Fruit fly (Drosophila melanogaster): ENCODE data around the gene CG34280.
A peak's percentile ranks its signal among the peaks of the same experiment; 100 is the strongest.

CG34280 gene

dm6 chr3R:17391313-17391845 lies 12.1 kb downstream of the CG34280 start, which contains the start of the genes Brf and sds22 (continued):
- peak; percentile 83 for TF ChIP-seq CG13287 (GFP tag; IDR thresholded peaks at IDR 0.05; ENCODE audit: partially characterized antibody)
- TF ChIP-seq CG18619 (GFP tag; optimal IDR thresholded peaks at IDR 0.05): peak; percentile 92
- TF ChIP-seq PHDP (tag; optimal IDR thresholded peaks at IDR 0.05): peak; percentile 95
- no peak for TF ChIP-seq pita (GFP tag; optimal IDR thresholded peaks at IDR 0.05)
- peak; percentile 73 for TF ChIP-seq chm (GFP tag; IDR thresholded peaks at IDR 0.05)
- TF ChIP-seq CG13296 (GFP tag; optimal IDR thresholded peaks at IDR 0.05): peak; percentile 92
- peak; percentile 81 for TF ChIP-seq CG10274 (GFP tag; optimal IDR thresholded peaks at IDR 0.05)
- peak; percentile 93 for TF ChIP-seq croc (GFP tag; conservative IDR thresholded peaks at IDR 0.05)
- TF ChIP-seq Sin3A (optimal IDR thresholded peaks at IDR 0.05): peak; percentile 39
- TF ChIP-seq D19B (GFP tag; optimal IDR thresholded peaks at IDR 0.05): peak; percentile 87
- TF ChIP-seq Neu2 (GFP tag; optimal IDR thresholded peaks at IDR 0.05; ENCODE audit: borderline replicate concordance): peak; percentile 90
- TF ChIP-seq E2f1 (GFP tag; IDR thresholded peaks at IDR 0.05): peak; percentile 87
- peak; percentile 85 for TF ChIP-seq seq (GFP tag; IDR thresholded peaks at IDR 0.05)
- peak; percentile 97 for TF ChIP-seq Abd-B (GFP tag; optimal IDR thresholded peaks at IDR 0.05)
- peak in 1 of 3 experiments; percentile 74 for TF ChIP-seq Stat92E (GFP tag; optimal IDR thresholded peaks at IDR 0.05)
- peak; percentile 82 for TF ChIP-seq CG6765 (GFP tag; optimal IDR thresholded peaks at IDR 0.05)
- peak; percentile 92 for TF ChIP-seq ase (GFP tag; IDR thresholded peaks at IDR 0.05)
- peak; percentile 91 for TF ChIP-seq scrt (GFP tag; optimal IDR thresholded peaks at IDR 0.05)
- TF ChIP-seq CG14014 (GFP tag; IDR thresholded peaks at IDR 0.05): peak; percentile 93
- peak; percentile 70; the same call in 1 of the 3 replicates for TF ChIP-seq CG2199 (GFP tag; IDR thresholded peaks at IDR 0.05)
- peak; percentile 33 to 81 for TF ChIP-seq tll (GFP tag; optimal IDR thresholded peaks at IDR 0.05)
- peak; percentile 87 for TF ChIP-seq CG11560 (tag; IDR thresholded peaks at IDR 0.05)
- peak; percentile 80 to 94 for TF ChIP-seq bsh (GFP tag; optimal IDR thresholded peaks at IDR 0.05)
- peak; percentile 90 for TF ChIP-seq repo (GFP tag; optimal IDR thresholded peaks at IDR 0.05)
- peak; percentile 90 for TF ChIP-seq disco-r (GFP tag; optimal IDR thresholded peaks at IDR 0.05)
- TF ChIP-seq Sry-δ (GFP tag; optimal IDR thresholded peaks at IDR 0.05): peak; percentile 95
- peak; percentile 93 for TF ChIP-seq gsb-n (tag; optimal IDR thresholded peaks at IDR 0.05)
- peak; percentile 94 for TF ChIP-seq twi (tag; optimal IDR thresholded peaks at IDR 0.05)
- peak; percentile 88 for TF ChIP-seq ci (GFP tag; IDR thresholded peaks at IDR 0.05)
- peak; percentile 74 for TF ChIP-seq Taf1 (GFP tag; IDR thresholded peaks at IDR 0.05)
- TF ChIP-seq gfzf (GFP tag; optimal IDR thresholded peaks at IDR 0.05): peak; percentile 34
- peak; percentile 99 for TF ChIP-seq Med (GFP tag)
- peak; percentile 93 for TF ChIP-seq dmrt99B (tag; optimal IDR thresholded peaks at IDR 0.05)
- peak; percentile 95 for TF ChIP-seq CG15269 (tag; optimal IDR thresholded peaks at IDR 0.05)
- peak; percentile 94 for TF ChIP-seq CG13123 (GFP tag; optimal IDR thresholded peaks at IDR 0.05)
- peak; percentile 94 for TF ChIP-seq Atf-2 (GFP tag; optimal IDR thresholded peaks at IDR 0.05)
- peak; percentile 93 for TF ChIP-seq CG8089 (GFP tag; optimal IDR thresholded peaks at IDR 0.05)
- peak; percentile 97 for TF ChIP-seq Dip3 (GFP tag; optimal IDR thresholded peaks at IDR 0.05)
- TF ChIP-seq CG9876 (GFP tag; optimal IDR thresholded peaks at IDR 0.05): peak; percentile 87
- TF ChIP-seq tio (GFP tag; optimal IDR thresholded peaks at IDR 0.05): peak; percentile 93
- no peak for TF ChIP-seq nerfin-2 (GFP tag; IDR thresholded peaks at IDR 0.05; ENCODE audit: partially characterized antibody)
- TF ChIP-seq CG16815 (GFP tag; optimal IDR thresholded peaks at IDR 0.05): peak; percentile 95
- TF ChIP-seq gcm2 (GFP tag; optimal IDR thresholded peaks at IDR 0.05): peak; percentile 87
- TF ChIP-seq mam (GFP tag; optimal IDR thresholded peaks at IDR 0.05): peak; percentile 97
- peak; percentile 90 for TF ChIP-seq Hmx (GFP tag; optimal IDR thresholded peaks at IDR 0.05)
- peak; percentile 94 for TF ChIP-seq Bteb2 (GFP tag; optimal IDR thresholded peaks at IDR 0.05)
- peak; percentile 95 for TF ChIP-seq fd3F (GFP tag; optimal IDR thresholded peaks at IDR 0.05)
- TF ChIP-seq dati (GFP tag; IDR thresholded peaks at IDR 0.05): peak; percentile 77
- peak; percentile 82 for TF ChIP-seq CG6683 (GFP tag; optimal IDR thresholded peaks at IDR 0.05)
- peak; percentile 62 for TF ChIP-seq Jarid2 (GFP tag; optimal IDR thresholded peaks at IDR 0.05)
